Worm (Caenorhabditis elegans) whole organism, L1 larva: ENCODE results near the gene clec-70.

Experiments
- ceh-63 ChIP-seq: fragments of 200-800 bp; sonication (Bioruptor generic); optimal IDR thresholded peaks from 2 replicates; lab custom pipeline; 2018; ENCODE audit warnings: mild to moderate bottlenecking, missing genetic modification characterization, missing compliant biosample characterization
- fkh-10 ChIP-seq: sonication (generic microtip); optimal IDR thresholded peaks from 2 replicates; lab custom pipeline; 2017; ENCODE audit warnings: missing biosample characterization, missing genetic modification reagents, missing genetic modification characterization
- fos-1 ChIP-seq: fragments of 150-350 bp; optimal IDR thresholded peaks from 2 replicates; lab custom pipeline; 2014; ENCODE audit warnings: missing biosample characterization, missing genetic modification characterization
- mep-1 ChIP-seq: fragments of 150-350 bp; optimal IDR thresholded peaks from 2 replicates; lab custom pipeline; 2014; ENCODE audit warnings: missing biosample characterization, missing genetic modification characterization
- unc-62 ChIP-seq: fragments of 150-350 bp; optimal IDR thresholded peaks from 2 replicates; lab custom pipeline; 2014; ENCODE audit warnings: missing biosample characterization, missing genetic modification reagents, missing genetic modification characterization

DNA sequence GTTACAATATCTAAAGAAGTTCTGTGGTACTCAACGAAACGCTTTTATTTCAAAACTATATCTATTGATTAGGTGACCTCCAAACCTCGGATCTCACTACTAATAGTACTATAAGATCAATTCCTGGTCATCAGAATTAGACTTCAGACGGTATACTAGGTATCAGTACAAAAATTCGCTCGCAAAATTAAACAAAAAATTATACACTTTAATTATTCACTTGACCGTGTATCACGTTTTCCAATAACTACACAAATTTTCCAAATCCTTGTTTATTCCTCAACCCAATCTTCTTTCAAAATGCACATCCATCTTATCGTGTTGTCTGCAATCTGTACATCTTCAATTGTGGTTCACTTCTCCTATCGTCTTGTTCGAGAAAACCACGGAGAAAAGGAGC, 14.3 kb upstream of the clec-70 start, which contains the start of gene F56D6.23:
- TF ChIP-seq ceh-63 (GFP tag; lab: Kevin White, UChicago) (no peak), unc-62 (no peak), fkh-10 (GFP tag; lab: Kevin White, UChicago) (no peak), mep-1 (no peak), fos-1 (tag; lab: Kevin White, UChicago) (no peak)
